Worm (Caenorhabditis elegans) whole organism, midembryonic: Measurements from ENCODE around the gene F22E5.23.

Source experiments
- flt-1 ChIP-seq: fragments of 200-800 bp; sonication (Bioruptor generic); IDR thresholded peaks from 2 replicates; pipeline ENCODE4 v1.3.6; 2022; ENCODE audit warnings: missing genetic modification characterization, missing compliant biosample characterization
- klf-2 ChIP-seq: fragments of 200-800 bp; sonication (Bioruptor generic); conservative IDR thresholded peaks from 2 replicates; pipeline ENCODE4 v1.3.6; 2022; ENCODE audit warnings: missing genetic modification reagents, missing genetic modification characterization, missing compliant biosample characterization
- med-1 ChIP-seq: sonication (generic microtip); optimal IDR thresholded peaks from 2 replicates; lab custom pipeline; 2017; ENCODE audit warnings: missing genetic modification characterization, mild to moderate bottlenecking, missing compliant biosample characterization, antibody characterized with exemption, missing genetic modification reagents; ENCODE audit not compliant: insufficient read depth
- tab-1 ChIP-seq: fragments of 200-800 bp; sonication (Bioruptor generic); IDR thresholded peaks from 2 replicates; pipeline ENCODE4 v1.3.6; 2022; ENCODE audit warnings: missing genetic modification characterization, missing compliant biosample characterization
- ztf-23 ChIP-seq: fragments of 200-800 bp; sonication (Bioruptor generic); IDR thresholded peaks from 2 replicates; pipeline ENCODE4 v1.3.6; 2022; ENCODE audit warnings: missing genetic modification reagents, missing genetic modification characterization, missing compliant biosample characterization
- ztf-29 ChIP-seq: fragments of 200-800 bp; sonication (Bioruptor generic); IDR thresholded peaks from 2 replicates; pipeline ENCODE4 v1.3.6; 2022; ENCODE audit warnings: missing genetic modification reagents, missing genetic modification characterization, missing compliant biosample characterization

ce11 chrII:2690080-2690479, 49.0 kb downstream of the F22E5.23 start, which contains the start of gene nspf-3:
- no peak for TF ChIP-seq flt-1 (GFP tag; lab: Robert Waterston, UW)
- TF ChIP-seq klf-2 (GFP tag; lab: Robert Waterston, UW): no peak
- no peak for TF ChIP-seq ztf-29 (GFP tag; lab: Robert Waterston, UW)
- no peak for TF ChIP-seq med-1 (GFP tag; lab: Kevin White, UChicago)
- no peak for TF ChIP-seq tab-1 (GFP tag; lab: Robert Waterston, UW)
- no peak for TF ChIP-seq ztf-23 (GFP tag; lab: Robert Waterston, UW)
